Fruit fly (Drosophila melanogaster) S2 (cell line): ENCODE measurements around the gene fliI.

Experiments
- CG8478 ChIP-seq: fragments of >200 bp; optimal IDR thresholded peaks from 2 replicates; lab custom pipeline; 2018
- CTCF ChIP-seq, 2 experiments: fragments of >200 bp; optimal IDR thresholded peaks; 2 replicates each; lab custom pipeline; 2018

- no peak for TF ChIP-seq CTCF (optimal IDR thresholded peaks at IDR 0.05; lab: Kevin White, UChicago)
- no peak for TF ChIP-seq CG8478 (lab: Kevin White, UChicago)
Observed at dm6 chrX:21353541-21353940, 14.0 kb downstream of the fliI start.
